Worm (Caenorhabditis elegans) whole organism, L1 larva: ENCODE results near the gene F01G12.18.

ENCODE experiments used
- egl-27 ChIP-seq, 2 experiments: fragments of 150-350 bp in 1 of 2; sonication (generic microtip); optimal IDR thresholded peaks; 3 replicates each; lab custom pipeline; 2017 to 2018; ENCODE audit warnings: missing biosample characterization in 2 of 2, missing genetic modification characterization in 2 of 2, missing genetic modification reagents in 2 of 2
- fkh-8 ChIP-seq: sonication (generic microtip); optimal IDR thresholded peaks from 2 replicates; lab custom pipeline; 2016; ENCODE audit warnings: mild to moderate bottlenecking, missing genetic modification characterization, missing compliant biosample characterization
- irx-1 ChIP-seq: sonication (generic microtip); optimal IDR thresholded peaks from 2 replicates; lab custom pipeline; 2016; ENCODE audit warnings: missing genetic modification characterization, missing compliant biosample characterization
- nhr-12 ChIP-seq: sonication (generic microtip); optimal IDR thresholded peaks from 2 replicates; lab custom pipeline; 2017; ENCODE audit warnings: missing biosample characterization, missing genetic modification characterization
- nhr-77 ChIP-seq: fragments of 150-350 bp; optimal IDR thresholded peaks from 2 replicates; lab custom pipeline; 2014; ENCODE audit warnings: missing biosample characterization, missing genetic modification characterization
- skn-1 ChIP-seq: fragments of 150-350 bp; optimal IDR thresholded peaks from 2 replicates; lab custom pipeline; 2014; ENCODE audit warnings: missing biosample characterization, missing genetic modification characterization

- no peak for TF ChIP-seq nhr-12 (tag; lab: Kevin White, UChicago)
- TF ChIP-seq skn-1 = no peak
- TF ChIP-seq egl-27 (tag; optimal IDR thresholded peaks at IDR 0.05; lab: Kevin White, UChicago) = no peak
- TF ChIP-seq irx-1 = no peak
- no peak for TF ChIP-seq nhr-77 (tag; lab: Kevin White, UChicago)
- no peak for TF ChIP-seq fkh-8 (tag; lab: Kevin White, UChicago)
Observed at ce11 chrX:16389273-16389672, 9.0 kb downstream of the F01G12.18 start, which contains the start of gene let-2.
